Worm (Caenorhabditis elegans) whole organism, L2 larva: ENCODE measurements around the gene C30B5.2.

Experiments used
- C34F6.9 ChIP-seq: fragments of 150-350 bp; optimal IDR thresholded peaks from 2 replicates; lab custom pipeline; 2014; ENCODE audit warnings: missing biosample characterization, missing genetic modification characterization
- aly-2 ChIP-seq: fragments of 150-350 bp; optimal IDR thresholded peaks from 2 replicates; lab custom pipeline; 2014; ENCODE audit warnings: missing biosample characterization, missing genetic modification characterization
- dmd-4 ChIP-seq: sonication (generic microtip); optimal IDR thresholded peaks from 2 replicates; lab custom pipeline; 2017; ENCODE audit warnings: missing biosample characterization, missing genetic modification characterization
- gmeb-1 ChIP-seq: fragments of 150-350 bp; optimal IDR thresholded peaks from 2 replicates; lab custom pipeline; 2014; ENCODE audit warnings: missing biosample characterization, missing genetic modification characterization
- lsy-2 ChIP-seq, 2 experiments: fragments of 150-350 bp in 1 of 2; sonication (generic microtip) in 1 of 2; optimal IDR thresholded peaks; 2 replicates each; lab custom pipeline; 2014 to 2017; ENCODE audit warnings: missing biosample characterization in 2 of 2, missing genetic modification characterization in 2 of 2
- ztf-11 ChIP-seq: sonication (generic microtip); optimal IDR thresholded peaks from 2 replicates; lab custom pipeline; 2017; ENCODE audit warnings: missing biosample characterization, missing genetic modification characterization

- TF ChIP-seq aly-2 (tag; lab: Kevin White, UChicago) (no peak), gmeb-1 (tag; lab: Kevin White, UChicago) (no peak), lsy-2 (tag; optimal IDR thresholded peaks at IDR 0.05; lab: Kevin White, UChicago) (no peak), C34F6.9 (tag; lab: Kevin White, UChicago) (no peak), dmd-4 (no peak), ztf-11 (tag; lab: Kevin White, UChicago) (no peak)
Observed at ce11 chrII:6222558-6222957, 25.6 kb downstream of the C30B5.2 start, which contains the start of gene C30B5.6.
